Fruit fly (Drosophila melanogaster): ENCODE measurements around the gene Ccp84Ab.
A peak's percentile ranks its signal among the peaks of the same experiment; 100 is the strongest.

Gene Ccp84Ab

dm6 chr3R:6702777-6703176, at the start of gene Ccp84Ab:
TSS of gene Ccp84Ab (minus strand) at chr3R:6702877.
- no peak for TF ChIP-seq CG1621 (tag; optimal IDR thresholded peaks at IDR 0.05)
- TF ChIP-seq Sox14 (GFP tag; optimal IDR thresholded peaks at IDR 0.05) = no peak
- no peak for TF ChIP-seq Blimp-1 (GFP tag; optimal IDR thresholded peaks at IDR 0.05)
- no peak for TF ChIP-seq CG7368 (GFP tag; optimal IDR thresholded peaks at IDR 0.05)
- no peak for TF ChIP-seq Smox (GFP tag; optimal IDR thresholded peaks at IDR 0.05)
- TF ChIP-seq acj6 (GFP tag; optimal IDR thresholded peaks at IDR 0.05) = no peak
- TF ChIP-seq CG16779 (tag; optimal IDR thresholded peaks at IDR 0.05) = no peak
- no peak for TF ChIP-seq CG34406 (GFP tag; optimal IDR thresholded peaks at IDR 0.05)
- no peak for TF ChIP-seq CG10631 (GFP tag; optimal IDR thresholded peaks at IDR 0.05)

- TF ChIP-seq CG32006 (GFP tag; optimal IDR thresholded peaks at IDR 0.05) = no peak
- no peak for TF ChIP-seq dsx (GFP tag; optimal IDR thresholded peaks at IDR 0.05; ENCODE audit: poor library complexity, severe bottlenecking)
- TF ChIP-seq CG11294 (GFP tag; IDR thresholded peaks at IDR 0.05) = no peak
- TF ChIP-seq Ets21C (GFP tag; optimal IDR thresholded peaks at IDR 0.05) = no peak
Measured at dm6 chr3R:6751467-6752155, 48.9 kb upstream of the Ccp84Ab start.

- no peak for TF ChIP-seq Hr38 (GFP tag; optimal IDR thresholded peaks at IDR 0.05)
- TF ChIP-seq svp (GFP tag) = peak; percentile 42
- no peak for TF ChIP-seq Sox15 (GFP tag; optimal IDR thresholded peaks at IDR 0.05)
Measured at dm6 chr3R:6747907-6748306, 45.2 kb upstream of the Ccp84Ab start, which contains the start of gene CG34297. TSS of gene CG34297 (minus strand) at chr3R:6748007.

dm6 chr3R:6746212-6746611, 43.5 kb upstream of the Ccp84Ab start:
- TF ChIP-seq CG15336 (GFP tag; IDR thresholded peaks at IDR 0.05) = no peak
- no peak for TF ChIP-seq fkh (GFP tag; optimal IDR thresholded peaks at IDR 0.05)
- no peak for TF ChIP-seq CG1621 (tag; optimal IDR thresholded peaks at IDR 0.05)
- no peak for TF ChIP-seq CG8632 (GFP tag; optimal IDR thresholded peaks at IDR 0.05)
- no peak for TF ChIP-seq eg (GFP tag; IDR thresholded peaks at IDR 0.05)
- TF ChIP-seq topi (GFP tag; optimal IDR thresholded peaks at IDR 0.05) = no peak
- TF ChIP-seq CG4318 (GFP tag; optimal IDR thresholded peaks at IDR 0.05) = no peak
- TF ChIP-seq Lpt (GFP tag; optimal IDR thresholded peaks at IDR 0.05) = no peak
- TF ChIP-seq Eip93F (GFP tag; optimal IDR thresholded peaks at IDR 0.05) = no peak
- TF ChIP-seq svp (GFP tag) = no peak
- TF ChIP-seq acj6 (GFP tag; optimal IDR thresholded peaks at IDR 0.05) = no peak
- TF ChIP-seq CG11762 (GFP tag; optimal IDR thresholded peaks at IDR 0.05; ENCODE audit: insufficient read depth) = no peak

DNA sequence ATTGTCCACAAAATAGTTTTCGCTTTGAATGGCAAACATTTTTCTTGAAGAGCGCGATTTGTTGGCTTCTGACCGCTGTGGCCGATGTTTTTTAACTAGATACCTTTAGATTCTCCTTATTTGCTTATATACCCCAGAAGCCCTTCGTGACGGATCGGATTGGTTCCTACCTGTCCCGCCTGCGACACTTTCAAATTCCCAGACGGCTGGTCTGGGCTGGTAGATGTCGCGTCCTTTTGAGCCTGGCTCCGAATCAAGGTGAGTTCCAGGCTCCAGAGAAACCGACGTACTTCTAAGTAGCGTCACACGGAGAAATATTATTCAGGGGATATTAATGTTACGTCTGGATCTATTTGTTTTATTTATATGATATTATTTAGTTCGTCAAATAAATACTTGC, 41.4 kb upstream of the Ccp84Ab start, which contains the start of gene zen2:
Gene zen2 (minus strand): TSS at position 101 of the 400 bp plus-strand sequence.
- TF ChIP-seq eg (GFP tag; IDR thresholded peaks at IDR 0.05) (no peak), CG6163 (GFP tag; IDR thresholded peaks at IDR 0.05) (no peak), net (GFP tag; optimal IDR thresholded peaks at IDR 0.05) (no peak), Ets96B (tag; optimal IDR thresholded peaks at IDR 0.05) (no peak), CG10631 (GFP tag; optimal IDR thresholded peaks at IDR 0.05) (no peak), dsx (GFP tag; optimal IDR thresholded peaks at IDR 0.05; ENCODE audit: poor library complexity, severe bottlenecking) (no peak), CG16779 (tag; optimal IDR thresholded peaks at IDR 0.05) (no peak), Lpt (GFP tag; optimal IDR thresholded peaks at IDR 0.05) (no peak), CG11902 (GFP tag; optimal IDR thresholded peaks at IDR 0.05) (no peak), CG6854 (GFP tag; optimal IDR thresholded peaks at IDR 0.05) (no peak), Gug (GFP tag; IDR thresholded peaks at IDR 0.05) (no peak), CG10669 (GFP tag; optimal IDR thresholded peaks at IDR 0.05) (no peak), cyc (GFP tag; optimal IDR thresholded peaks at IDR 0.05) (no peak), CG4318 (GFP tag; optimal IDR thresholded peaks at IDR 0.05) (no peak)

Data from whole organism, prepupa.